Worm (Caenorhabditis elegans): ENCODE data around the gene Y54G2A.10.

The Y54G2A.10 gene

ce11 chrIV:2799389-2799788 lies at the start of gene Y54G2A.10:
TSS of gene Y54G2A.10 (plus strand) at chrIV:2799689.
- TF ChIP-seq pha-4 (tag; optimal IDR thresholded peaks at IDR 0.05) (no peak), pqm-1 (tag; optimal IDR thresholded peaks at IDR 0.05) (no peak)

ce11 chrIV:2750607-2751006 lies 48.9 kb upstream of the Y54G2A.10 start:
- no peak for TF ChIP-seq pha-4 (tag; optimal IDR thresholded peaks at IDR 0.05)
- no peak for TF ChIP-seq elt-1 (tag; optimal IDR thresholded peaks at IDR 0.05)
- no peak for TF ChIP-seq sea-2 (GFP tag; optimal IDR thresholded peaks at IDR 0.05)
- TF ChIP-seq nhr-77 (tag; optimal IDR thresholded peaks at IDR 0.05): no peak
- no peak for TF ChIP-seq ceh-28 (tag; optimal IDR thresholded peaks at IDR 0.05)

- TF ChIP-seq ama-1 (optimal IDR thresholded peaks at IDR 0.05) (no peak), zag-1 (tag; optimal IDR thresholded peaks at IDR 0.05) (no peak), elt-1 (tag; optimal IDR thresholded peaks at IDR 0.05) (no peak), nhr-25 (tag; optimal IDR thresholded peaks at IDR 0.05) (no peak), ceh-16 (tag; optimal IDR thresholded peaks at IDR 0.05) (no peak), eor-1 (tag; optimal IDR thresholded peaks at IDR 0.05) (no peak), jun-1 (tag; optimal IDR thresholded peaks at IDR 0.05) (no peak), nhr-11 (tag; optimal IDR thresholded peaks at IDR 0.05) (no peak), fos-1 (tag; optimal IDR thresholded peaks at IDR 0.05) (no peak), mdl-1 (tag; optimal IDR thresholded peaks at IDR 0.05) (no peak), ceh-82 (tag; optimal IDR thresholded peaks at IDR 0.05) (no peak), ztf-4 (tag; optimal IDR thresholded peaks at IDR 0.05) (no peak), nfya-1 (tag; optimal IDR thresholded peaks at IDR 0.05; ENCODE audit: insufficient read depth) (no peak), ceh-28 (tag; optimal IDR thresholded peaks at IDR 0.05) (no peak), ZK546.5 (tag; optimal IDR thresholded peaks at IDR 0.05) (no peak)
These were observed 47.9 kb upstream of the Y54G2A.10 start, which contains the start of gene Y54G2A.41 for ce11 chrIV:2751568-2751967. TSS of gene Y54G2A.41 (plus strand) at chrIV:2751868.

- TF ChIP-seq tbx-2 (tag; optimal IDR thresholded peaks at IDR 0.05) (no peak), nhr-23 (tag; optimal IDR thresholded peaks at IDR 0.05) (no peak), nhr-77 (tag; optimal IDR thresholded peaks at IDR 0.05) (no peak), R02D3.7 (tag; optimal IDR thresholded peaks at IDR 0.05) (no peak), ztf-4 (tag; optimal IDR thresholded peaks at IDR 0.05) (no peak), nhr-25 (tag; optimal IDR thresholded peaks at IDR 0.05) (no peak), nhr-12 (tag; optimal IDR thresholded peaks at IDR 0.05) (no peak), lin-15B (tag; optimal IDR thresholded peaks at IDR 0.05) (no peak), ztf-11 (tag; optimal IDR thresholded peaks at IDR 0.05) (no peak), fkh-10 (GFP tag; optimal IDR thresholded peaks at IDR 0.05) (no peak), nhr-28 (tag; optimal IDR thresholded peaks at IDR 0.05) (no peak), elt-3 (tag; optimal IDR thresholded peaks at IDR 0.05) (no peak), skn-1 (tag; optimal IDR thresholded peaks at IDR 0.05) (no peak), fos-1 (tag; optimal IDR thresholded peaks at IDR 0.05) (no peak), ceh-82 (tag; optimal IDR thresholded peaks at IDR 0.05) (no peak)
These were observed 45.9 kb upstream of the Y54G2A.10 start for ce11 chrIV:2753541-2753940.

ce11 chrIV:2758079-2758478 lies 41.4 kb upstream of the Y54G2A.10 start:
- no peak for TF ChIP-seq ztf-4 (tag; optimal IDR thresholded peaks at IDR 0.05)
- no peak for TF ChIP-seq nhr-28 (tag; optimal IDR thresholded peaks at IDR 0.05)
- no peak for TF ChIP-seq elt-3 (tag; optimal IDR thresholded peaks at IDR 0.05)
- no peak for TF ChIP-seq unc-62 (GFP tag; optimal IDR thresholded peaks at IDR 0.05)
- no peak for TF ChIP-seq ama-1 (optimal IDR thresholded peaks at IDR 0.05)
- no peak for TF ChIP-seq lin-39 (tag; optimal IDR thresholded peaks at IDR 0.05)
- no peak for TF ChIP-seq ztf-11 (tag; optimal IDR thresholded peaks at IDR 0.05)
- TF ChIP-seq unc-39 (tag; optimal IDR thresholded peaks at IDR 0.05): no peak
- no peak for TF ChIP-seq nhr-77 (tag; optimal IDR thresholded peaks at IDR 0.05)
- TF ChIP-seq ceh-16 (tag; optimal IDR thresholded peaks at IDR 0.05): no peak
- no peak for TF ChIP-seq R02D3.7 (tag; optimal IDR thresholded peaks at IDR 0.05)
- no peak for TF ChIP-seq snpc-4 (tag; optimal IDR thresholded peaks at IDR 0.05)
- no peak for TF ChIP-seq ceh-28 (tag; optimal IDR thresholded peaks at IDR 0.05)
- TF ChIP-seq jun-1 (tag; optimal IDR thresholded peaks at IDR 0.05): no peak
- no peak for TF ChIP-seq lin-15B (tag; optimal IDR thresholded peaks at IDR 0.05)
- TF ChIP-seq egl-5 (tag; optimal IDR thresholded peaks at IDR 0.05): no peak
- no peak for TF ChIP-seq eor-1 (tag; optimal IDR thresholded peaks at IDR 0.05)
- TF ChIP-seq nhr-11 (tag; optimal IDR thresholded peaks at IDR 0.05): no peak

All from whole organism, L3 larva.